Worm (Caenorhabditis elegans) whole organism, young adult: ENCODE data around the gene fis-1.

ENCODE experiments used
- atf-7 ChIP-seq: sonication (generic microtip); optimal IDR thresholded peaks from 2 replicates; lab custom pipeline; 2017; ENCODE audit warnings: mild to moderate bottlenecking, missing genetic modification characterization, missing compliant biosample characterization
- dpl-1 ChIP-seq: fragments of 150-350 bp; optimal IDR thresholded peaks from 2 replicates; lab custom pipeline; 2014; ENCODE audit warnings: missing biosample characterization, missing genetic modification reagents, missing genetic modification characterization
- egl-18 ChIP-seq: fragments of 200-800 bp; sonication (Bioruptor generic); IDR thresholded peaks from 2 replicates; pipeline ENCODE4 v1.3.6; 2022; ENCODE audit warnings: missing genetic modification reagents, missing genetic modification characterization, missing compliant biosample characterization
- ets-4 ChIP-seq: fragments of 200-800 bp; sonication (Bioruptor generic); optimal IDR thresholded peaks from 2 replicates; lab custom pipeline; 2018; ENCODE audit warnings: mild to moderate bottlenecking, missing genetic modification characterization, missing compliant biosample characterization
- lin-26 ChIP-seq: fragments of 200-800 bp; sonication (Bioruptor generic); IDR thresholded peaks from 2 replicates; pipeline ENCODE4 v1.3.6; 2022; ENCODE audit warnings: missing genetic modification reagents, missing genetic modification characterization, missing compliant biosample characterization
- madf-3 ChIP-seq: fragments of 200-800 bp; sonication (Bioruptor generic); IDR thresholded peaks from 2 replicates; pipeline ENCODE4 v1.3.6; 2022; ENCODE audit warnings: missing genetic modification reagents, missing genetic modification characterization, missing compliant biosample characterization
- repo-1 ChIP-seq: sonication (generic microtip); optimal IDR thresholded peaks from 2 replicates; lab custom pipeline; 2017; ENCODE audit warnings: mild to moderate bottlenecking, missing genetic modification characterization, missing compliant biosample characterization
- snpc-4 ChIP-seq, 5 experiments: fragments of 150-350 bp in 1 of 5; sonication (generic microtip) in 4 of 5; optimal IDR thresholded peaks; 2 replicates each; lab custom pipeline; 2014 to 2018; ENCODE audit warnings: missing genetic modification characterization in 5 of 5, missing biosample characterization in 3 of 5, antibody characterized with exemption in 2 of 5, mild to moderate bottlenecking in 2 of 5, missing compliant biosample characterization in 2 of 5, missing genotype in 2 of 5, moderate library complexity in 2 of 5, missing genetic modification reagents in 1 of 5
- tbp1 ChIP-seq: fragments of 200-800 bp; sonication (Bioruptor generic); optimal IDR thresholded peaks from 2 replicates; lab custom pipeline; 2018; ENCODE audit warnings: mild to moderate bottlenecking, missing genetic modification characterization, missing compliant biosample characterization
- unc-62 ChIP-seq: fragments of 150-350 bp; optimal IDR thresholded peaks from 2 replicates; lab custom pipeline; 2014; ENCODE audit warnings: missing biosample characterization, missing genetic modification reagents, missing genetic modification characterization
- ztf-22 ChIP-seq: fragments of 200-800 bp; sonication (Bioruptor generic); optimal IDR thresholded peaks from 2 replicates; lab custom pipeline; 2018; ENCODE audit warnings: mild to moderate bottlenecking, missing genetic modification characterization, moderate library complexity, missing compliant biosample characterization

ce11 chrII:6754671-6755224 lies at the start of gene fis-1, which contains the start of gene srx-95:
- TF ChIP-seq ets-4 (GFP tag; lab: Kevin White, UChicago) (no peak), madf-3 (GFP tag; lab: Robert Waterston, UW) (no peak), unc-62 (GFP tag; lab: Kevin White, UChicago) (no peak), snpc-4 (GFP tag; optimal IDR thresholded peaks at IDR 0.05; lab: Kevin White, UChicago) (no peak), snpc-4 (tag; optimal IDR thresholded peaks at IDR 0.05; lab: Kevin White, UChicago) (no peak), dpl-1 (GFP tag; lab: Kevin White, UChicago) (no peak), tbp1 (GFP tag; lab: Kevin White, UChicago) (no peak), ztf-22 (GFP tag; lab: Kevin White, UChicago) (no peak), repo-1 (tag; lab: Kevin White, UChicago) (no peak), atf-7 (tag; lab: Kevin White, UChicago) (no peak), lin-26 (GFP tag; lab: Robert Waterston, UW) (no peak), egl-18 (no peak)
